Worm (Caenorhabditis elegans): ENCODE data around the gene ZK1240.3.

- TF ChIP-seq ceh-83 (GFP tag; optimal IDR thresholded peaks at IDR 0.05) (no peak), mep-1 (tag; optimal IDR thresholded peaks at IDR 0.05) (no peak), lsy-2 (tag; optimal IDR thresholded peaks at IDR 0.05) (no peak), nhr-76 (tag; optimal IDR thresholded peaks at IDR 0.05) (no peak), lin-13 (tag; optimal IDR thresholded peaks at IDR 0.05) (no peak), blmp-1 (tag; optimal IDR thresholded peaks at IDR 0.05) (no peak), unc-62 (GFP tag; optimal IDR thresholded peaks at IDR 0.05) (no peak), mab-5 (tag; optimal IDR thresholded peaks at IDR 0.05) (no peak), elt-3 (tag; optimal IDR thresholded peaks at IDR 0.05) (no peak), nhr-12 (tag; optimal IDR thresholded peaks at IDR 0.05) (no peak), snpc-4 (tag; optimal IDR thresholded peaks at IDR 0.05) (no peak), bed-3 (GFP tag; optimal IDR thresholded peaks at IDR 0.05) (no peak)
These were observed at the start of gene ZK1240.3 for ce11 chrII:2320097-2320496.
